Worm (Caenorhabditis elegans) whole organism, L1 larva: ENCODE results near the gene comt-1.
A peak's percentile ranks its signal among the peaks of the same experiment; 100 is the strongest.

Source experiments
- unc-130 ChIP-seq: fragments of 150-350 bp; optimal IDR thresholded peaks from 2 replicates; lab custom pipeline; 2017; ENCODE audit warnings: missing biosample characterization, missing genetic modification characterization, inconsistent platforms
- ztf-4 ChIP-seq: fragments of 150-350 bp; optimal IDR thresholded peaks from 2 replicates; lab custom pipeline; 2014; ENCODE audit warnings: missing biosample characterization, missing genetic modification characterization

DNA sequence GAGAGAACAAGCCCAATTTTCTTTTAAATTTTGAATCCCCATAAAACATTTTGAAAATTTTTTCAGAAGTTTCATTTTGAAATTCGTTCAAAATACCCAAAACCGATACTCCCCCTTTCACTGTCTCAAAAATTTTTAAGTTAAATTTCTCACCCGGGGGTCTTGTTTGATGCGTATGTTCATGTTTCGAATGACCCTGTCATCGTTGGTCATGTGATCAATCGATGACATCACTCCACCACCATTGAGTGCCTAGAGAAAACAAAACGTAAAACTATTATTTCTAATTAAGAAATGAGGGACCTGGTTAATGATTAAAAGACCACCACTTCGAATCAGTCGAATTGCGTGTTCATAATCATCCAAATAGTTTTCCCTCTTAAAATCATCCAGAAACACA is 3.9 kb downstream of the comt-1 start:
- TF ChIP-seq unc-130 (tag; lab: Kevin White, UChicago) (peak; percentile 44), ztf-4 (tag; lab: Kevin White, UChicago) (no peak)
